Worm (Caenorhabditis elegans): Measurements from ENCODE around the gene ctl-1.
"Not testable (repeated sequence)": the region's sequence is repeated elsewhere in the genome, so short reads cannot be mapped to it uniquely, and the experiment has no call there.

The ctl-1 gene

ce11 chrII:14346243-14346642, 40.2 kb upstream of the ctl-1 start, which contains the start of gene Y54G11A.9:
Y54G11A.9 (minus strand) TSS chrII:14346438.
- not testable (repeated sequence) for TF ChIP-seq cebp-1 (GFP tag; IDR thresholded peaks at IDR 0.05); cebp-1 (tag; optimal IDR thresholded peaks at IDR 0.05); ZK185.1 (tag; optimal IDR thresholded peaks at IDR 0.05; ENCODE audit: poor library complexity, severe bottlenecking); D2030.7 (GFP tag; IDR thresholded peaks at IDR 0.05)

ce11 chrII:14344166-14344565, 38.1 kb upstream of the ctl-1 start, which contains the start of gene ddl-3:
ddl-3 (minus strand) TSS chrII:14344454.
- TF ChIP-seq madf-6 (GFP tag; IDR thresholded peaks at IDR 0.05) (0 out of 2 replicates have a peak, but pooled peaks have one; percentile 21), pbrm-1 (GFP tag; IDR thresholded peaks at IDR 0.05) (0 out of 2 replicates have a peak, but pooled peaks have one; percentile 34), aptf-3 (GFP tag; IDR thresholded peaks at IDR 0.05) (0 out of 2 replicates have a peak, but pooled peaks have one; percentile 42), cebp-2 (GFP tag; IDR thresholded peaks at IDR 0.05) (0 out of 2 replicates have a peak, but pooled peaks have one; percentile 70)

- TF ChIP-seq T26A5.8 (tag; optimal IDR thresholded peaks at IDR 0.05) (no peak), madf-8 (GFP tag; conservative IDR thresholded peaks at IDR 0.05) (no peak), ztf-6 (GFP tag; IDR thresholded peaks at IDR 0.05) (no peak), lin-40 (tag; optimal IDR thresholded peaks at IDR 0.05) (no peak), athp-1 (tag; optimal IDR thresholded peaks at IDR 0.05) (no peak), attf-5 (GFP tag; optimal IDR thresholded peaks at IDR 0.05) (no peak), unc-130 (GFP tag; optimal IDR thresholded peaks at IDR 0.05) (no peak), mes-4 (tag; optimal IDR thresholded peaks at IDR 0.05) (no peak), hsf-1 (GFP tag; IDR thresholded peaks at IDR 0.05) (no peak), dpff-1 (tag; optimal IDR thresholded peaks at IDR 0.05) (no peak), F52B5.7 (tag; optimal IDR thresholded peaks at IDR 0.05) (no peak)
Observed at ce11 chrII:14321225-14321624, 15.2 kb upstream of the ctl-1 start.

DNA sequence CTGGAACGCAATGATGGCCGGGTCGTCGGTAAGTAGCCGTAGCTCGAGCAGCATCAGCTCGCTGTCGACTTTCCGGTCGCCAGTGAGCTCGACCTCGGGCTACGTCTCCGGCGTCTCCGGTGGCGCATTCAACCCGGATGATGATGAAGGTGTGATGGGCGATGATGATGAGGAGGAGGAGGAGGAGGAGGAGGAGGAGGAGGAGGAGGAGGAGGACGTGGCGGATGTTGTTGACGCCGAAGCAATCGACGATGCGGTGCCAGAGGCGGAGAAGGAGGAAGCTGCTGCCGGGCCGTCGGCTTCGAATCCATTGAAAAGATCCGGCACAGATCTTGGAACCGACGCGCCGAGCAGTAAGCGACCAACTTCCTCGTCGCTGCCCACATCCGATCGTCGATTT, 13.2 kb upstream of the ctl-1 start:
- TF ChIP-seq K12H6.12 (tag; optimal IDR thresholded peaks at IDR 0.05) (no peak), aptf-2 (GFP tag; conservative IDR thresholded peaks at IDR 0.05) (no peak), chd-7 (tag; optimal IDR thresholded peaks at IDR 0.05) (no peak), Y67H2A.10 (GFP tag; conservative IDR thresholded peaks at IDR 0.05) (no peak), lin-26 (GFP tag; IDR thresholded peaks at IDR 0.05) (0 out of 2 replicates have a peak, but pooled peaks have one; percentile 9), attf-6 (GFP tag; IDR thresholded peaks at IDR 0.05) (no peak), nhr-120 (GFP tag; IDR thresholded peaks at IDR 0.05) (no peak), Y56A3A.18 (GFP tag; IDR thresholded peaks at IDR 0.05) (0 out of 2 replicates have a peak, but pooled peaks have one; percentile 21), nhr-80 (tag; optimal IDR thresholded peaks at IDR 0.05) (no peak), madf-8 (GFP tag; conservative IDR thresholded peaks at IDR 0.05) (no peak), K11D2.4 (GFP tag; IDR thresholded peaks at IDR 0.05) (no peak), egrh-3 (GFP tag; IDR thresholded peaks at IDR 0.05) (peak; percentile 85), akir-1 (GFP tag; optimal IDR thresholded peaks at IDR 0.05) (no peak), hmg-20 (GFP tag; IDR thresholded peaks at IDR 0.05) (no peak), attf-5 (GFP tag; optimal IDR thresholded peaks at IDR 0.05) (peak; percentile 11), Y79H2A.3 (GFP tag; conservative IDR thresholded peaks at IDR 0.05) (no peak), zfh-2 (GFP tag; conservative IDR thresholded peaks at IDR 0.05) (peak; percentile 88; the same call in 1 of the 2 replicates), die-1 (tag; optimal IDR thresholded peaks at IDR 0.05) (no peak), ceh-100 (GFP tag; IDR thresholded peaks at IDR 0.05) (no peak), tlf-1 (GFP tag; optimal IDR thresholded peaks at IDR 0.05) (no peak)
